Fruit fly (Drosophila melanogaster) whole organism, embryonic: ENCODE results near the gene Usp1.
A peak's percentile ranks its signal among the peaks of the same experiment; 100 is the strongest.

Experiments used
- BtbVII ChIP-seq: fragments of 200-800 bp; sonication (Bioruptor generic); optimal IDR thresholded peaks from 3 replicates; lab custom pipeline; 2017; ENCODE audit warnings: missing biosample characterization, mild to moderate bottlenecking, missing genetic modification characterization
- Bteb2 ChIP-seq: fragments of 200-800 bp; sonication (Bioruptor generic); optimal IDR thresholded peaks from 2 replicates; lab custom pipeline; 2016; ENCODE audit warnings: missing biosample characterization, missing genetic modification characterization
- CG1024 ChIP-seq: fragments of 200-800 bp; sonication (Bioruptor generic); IDR thresholded peaks from 2 replicates; pipeline ENCODE4 v1.3.6; 2022; ENCODE audit warnings: missing biosample characterization, missing genetic modification characterization
- CG10543 ChIP-seq: fragments of 200-800 bp; sonication (Bioruptor generic); optimal IDR thresholded peaks from 3 replicates; lab custom pipeline; 2017; ENCODE audit warnings: missing biosample characterization, mild to moderate bottlenecking, missing genetic modification characterization, moderate library complexity
- CG11696 ChIP-seq: fragments of 200-800 bp; sonication (Bioruptor generic); IDR thresholded peaks from 2 replicates; pipeline ENCODE4 v1.3.6; 2022; ENCODE audit warnings: missing biosample characterization, missing genetic modification characterization
- CG12299 ChIP-seq: fragments of 200-800 bp; sonication (Bioruptor generic); optimal IDR thresholded peaks from 2 replicates; lab custom pipeline; 2018; ENCODE audit warnings: missing biosample characterization, mild to moderate bottlenecking, missing genetic modification characterization
- CG12391 ChIP-seq: fragments of 200-800 bp; sonication (Bioruptor generic); optimal IDR thresholded peaks from 3 replicates; lab custom pipeline; 2018; ENCODE audit warnings: missing biosample characterization, mild to moderate bottlenecking, missing genetic modification characterization, moderate library complexity
- CG13424 ChIP-seq: fragments of 200-800 bp; sonication (Bioruptor generic); optimal IDR thresholded peaks from 2 replicates; lab custom pipeline; 2019; ENCODE audit warnings: missing biosample characterization, mild to moderate bottlenecking, missing genetic modification characterization, moderate library complexity
- CG15011 ChIP-seq: fragments of 200-800 bp; sonication (Bioruptor generic); optimal IDR thresholded peaks from 3 replicates; lab custom pipeline; 2018; ENCODE audit warnings: missing biosample characterization, mild to moderate bottlenecking, missing genetic modification characterization
- CG15073 ChIP-seq: fragments of 200-800 bp; sonication (Bioruptor generic); optimal IDR thresholded peaks from 2 replicates; lab custom pipeline; 2016; ENCODE audit warnings: missing biosample characterization, missing genetic modification characterization
- CG15479 ChIP-seq: fragments of 200-800 bp; sonication (Bioruptor generic); optimal IDR thresholded peaks from 3 replicates; lab custom pipeline; 2019; ENCODE audit warnings: missing biosample characterization, mild to moderate bottlenecking, missing genetic modification characterization, moderate library complexity
- CG16779 ChIP-seq: fragments of 200-800 bp; sonication (Bioruptor generic); IDR thresholded peaks from 2 replicates; pipeline ENCODE4 v1.3.6; 2022; ENCODE audit warnings: missing biosample characterization, missing genetic modification characterization
- CG17802 ChIP-seq: fragments of 200-800 bp; sonication (Bioruptor generic); optimal IDR thresholded peaks from 2 replicates; lab custom pipeline; 2018; ENCODE audit warnings: missing biosample characterization, mild to moderate bottlenecking, missing genetic modification characterization, moderate library complexity
- CG1792 ChIP-seq: fragments of 200-800 bp; sonication (Bioruptor generic); optimal IDR thresholded peaks from 2 replicates; lab custom pipeline; 2016; ENCODE audit warnings: missing biosample characterization, missing genetic modification characterization
- CG3995 ChIP-seq: fragments of 200-800 bp; sonication (Bioruptor generic); optimal IDR thresholded peaks from 3 replicates; lab custom pipeline; 2016; ENCODE audit warnings: missing biosample characterization, missing genetic modification characterization
- CG4424 ChIP-seq: fragments of 200-800 bp; sonication (Bioruptor generic); optimal IDR thresholded peaks from 3 replicates; lab custom pipeline; 2016; ENCODE audit warnings: missing biosample characterization, missing genetic modification characterization
- CG5180 ChIP-seq: fragments of 200-800 bp; sonication (Bioruptor generic); optimal IDR thresholded peaks from 3 replicates; lab custom pipeline; 2017; ENCODE audit warnings: missing biosample characterization, missing genetic modification characterization, mild to moderate bottlenecking, moderate library complexity, missing genetic modification reagents
- CG7271 ChIP-seq: fragments of 200-800 bp; sonication (Bioruptor generic); optimal IDR thresholded peaks from 2 replicates; lab custom pipeline; 2018; ENCODE audit warnings: missing biosample characterization, mild to moderate bottlenecking, missing genetic modification characterization, moderate library complexity
- CG7357 ChIP-seq: fragments of 200-800 bp; sonication (Bioruptor generic); IDR thresholded peaks from 3 replicates; pipeline ENCODE4 v1.3.6; 2022; ENCODE audit warnings: missing biosample characterization, missing genetic modification characterization
- CG7556 ChIP-seq: fragments of 200-800 bp; sonication (Bioruptor generic); optimal IDR thresholded peaks from 2 replicates; lab custom pipeline; 2017; ENCODE audit warnings: missing biosample characterization, mild to moderate bottlenecking, missing genetic modification characterization
- CG9797 ChIP-seq: fragments of 200-800 bp; sonication (Bioruptor generic); optimal IDR thresholded peaks from 3 replicates; lab custom pipeline; 2018; ENCODE audit warnings: missing biosample characterization, mild to moderate bottlenecking, missing genetic modification characterization
- Camta ChIP-seq: fragments of 200-800 bp; sonication (Bioruptor generic); optimal IDR thresholded peaks from 2 replicates; lab custom pipeline; 2016; ENCODE audit warnings: missing biosample characterization, missing genetic modification characterization
- CrebB ChIP-seq: fragments of 200-800 bp; sonication (Bioruptor generic); optimal IDR thresholded peaks from 3 replicates; lab custom pipeline; 2018; ENCODE audit warnings: missing biosample characterization, mild to moderate bottlenecking, missing genetic modification characterization
- D19A ChIP-seq: fragments of 200-800 bp; optimal IDR thresholded peaks from 3 replicates; lab custom pipeline; 2019; ENCODE audit warnings: missing biosample characterization, mild to moderate bottlenecking, missing genetic modification characterization, moderate library complexity
- H15 ChIP-seq: fragments of 200-800 bp; sonication (Bioruptor generic); IDR thresholded peaks from 3 replicates; pipeline ENCODE4 v1.3.6; 2022; ENCODE audit warnings: missing biosample characterization, missing genetic modification characterization
- Hr3 ChIP-seq: fragments of 200-800 bp; sonication (Bioruptor generic); optimal IDR thresholded peaks from 3 replicates; lab custom pipeline; 2016; ENCODE audit warnings: missing biosample characterization, missing genetic modification characterization
- Lpt ChIP-seq: fragments of >200 bp; optimal IDR thresholded peaks from 2 replicates; lab custom pipeline; 2018; ENCODE audit warnings: missing biosample characterization, missing genetic modification characterization
- MESR4 ChIP-seq: fragments of 200-800 bp; sonication (Bioruptor generic); optimal IDR thresholded peaks from 2 replicates; lab custom pipeline; 2018; ENCODE audit warnings: missing biosample characterization, mild to moderate bottlenecking, missing genetic modification characterization, moderate library complexity
- NC2β ChIP-seq: fragments of 200-800 bp; sonication (Bioruptor generic); optimal IDR thresholded peaks from 2 replicates; lab custom pipeline; 2016; ENCODE audit warnings: missing biosample characterization, missing genetic modification characterization
- NK7.1 ChIP-seq: fragments of 200-800 bp; sonication (Bioruptor generic); optimal IDR thresholded peaks from 3 replicates; lab custom pipeline; 2016; ENCODE audit warnings: missing biosample characterization, missing genetic modification characterization
- PHDP ChIP-seq: fragments of 200-800 bp; sonication (Bioruptor generic); optimal IDR thresholded peaks from 3 replicates; lab custom pipeline; 2018; ENCODE audit warnings: missing biosample characterization, mild to moderate bottlenecking, missing genetic modification characterization, moderate library complexity
- Six4 ChIP-seq: fragments of 200-800 bp; sonication (Bioruptor generic); optimal IDR thresholded peaks from 2 replicates; lab custom pipeline; 2016; ENCODE audit warnings: missing biosample characterization, missing genetic modification characterization
- Ssrp ChIP-seq: fragments of 200-800 bp; sonication (Bioruptor generic); optimal IDR thresholded peaks from 2 replicates; lab custom pipeline; 2018; ENCODE audit warnings: missing biosample characterization, mild to moderate bottlenecking, missing genetic modification characterization, moderate library complexity
- bbx ChIP-seq: fragments of 200-800 bp; sonication (Bioruptor generic); IDR thresholded peaks from 2 replicates; pipeline ENCODE4 v1.3.6; 2022; ENCODE audit warnings: missing biosample characterization, missing genetic modification characterization; ENCODE audit not compliant: partially characterized antibody
- corto ChIP-seq: fragments of 200-800 bp; sonication (Bioruptor generic); optimal IDR thresholded peaks from 2 replicates; lab custom pipeline; 2016; ENCODE audit warnings: missing biosample characterization, mild to moderate bottlenecking, missing genetic modification characterization, moderate library complexity
- dan ChIP-seq: fragments of 200-800 bp; sonication (Bioruptor generic); IDR thresholded peaks from 2 replicates; pipeline ENCODE4 v1.3.6; 2022; ENCODE audit warnings: missing biosample characterization, missing genetic modification characterization
- disco-r ChIP-seq: fragments of 200-800 bp; sonication (Bioruptor generic); optimal IDR thresholded peaks from 2 replicates; lab custom pipeline; 2016; ENCODE audit warnings: missing biosample characterization, missing genetic modification characterization
- esg ChIP-seq: fragments of 200-800 bp; sonication (Bioruptor generic); conservative IDR thresholded peaks from 2 replicates; pipeline ENCODE4 v1.3.6; 2022; ENCODE audit warnings: missing biosample characterization, missing genetic modification characterization
- gcm2 ChIP-seq: fragments of 200-800 bp; sonication (Bioruptor generic); optimal IDR thresholded peaks from 2 replicates; lab custom pipeline; 2016; ENCODE audit warnings: missing biosample characterization, missing genetic modification characterization
- hkb ChIP-seq, 2 experiments: fragments of 200-800 bp in 1 of 2; fragments of >200 bp in 1 of 2; sonication (Bioruptor generic) in 1 of 2; IDR thresholded peaks in 1 of 2; optimal IDR thresholded peaks in 1 of 2; 2 replicates each; pipeline versions ENCODE4 v1.3.6 to Lab custom; 2017 to 2022; ENCODE audit warnings: missing biosample characterization in 1 of 2, missing genetic modification characterization in 1 of 2
- kay ChIP-seq: fragments of 200-800 bp; sonication (Bioruptor generic); optimal IDR thresholded peaks from 2 replicates; lab custom pipeline; 2016; ENCODE audit warnings: missing biosample characterization, missing genetic modification characterization
- nmo ChIP-seq: fragments of 200-800 bp; sonication (Bioruptor generic); optimal IDR thresholded peaks from 2 replicates; lab custom pipeline; 2018; ENCODE audit warnings: missing biosample characterization, mild to moderate bottlenecking, missing genetic modification characterization, moderate library complexity
- ro ChIP-seq: fragments of 200-800 bp; sonication (Bioruptor generic); IDR thresholded peaks from 2 replicates; pipeline ENCODE4 v1.3.6; 2022; ENCODE audit warnings: missing biosample characterization, missing genetic modification characterization
- tin ChIP-seq: fragments of 200-800 bp; sonication (Bioruptor generic); optimal IDR thresholded peaks from 3 replicates; lab custom pipeline; 2016; ENCODE audit warnings: missing biosample characterization, missing genetic modification characterization
- tll ChIP-seq, 2 experiments: fragments of 200-800 bp in 1 of 2; fragments of >200 bp in 1 of 2; sonication (Bioruptor generic) in 1 of 2; optimal IDR thresholded peaks; 2 replicates each; lab custom pipeline; 2017 to 2019; ENCODE audit warnings: missing biosample characterization in 2 of 2, missing genetic modification characterization in 2 of 2, mild to moderate bottlenecking in 1 of 2, moderate library complexity in 1 of 2
- toy ChIP-seq: fragments of 200-800 bp; sonication (Bioruptor generic); IDR thresholded peaks from 2 replicates; pipeline ENCODE4 v1.3.6; 2022; ENCODE audit warnings: missing biosample characterization, missing genetic modification characterization
- usp ChIP-seq: fragments of >200 bp; optimal IDR thresholded peaks from 2 replicates; lab custom pipeline; 2017; ENCODE audit warnings: missing biosample characterization, missing genetic modification characterization
- zen ChIP-seq: fragments of 200-800 bp; sonication (Bioruptor generic); optimal IDR thresholded peaks from 3 replicates; lab custom pipeline; 2018; ENCODE audit warnings: missing biosample characterization, mild to moderate bottlenecking, missing genetic modification characterization, moderate library complexity

The Usp1 gene

dm6 chr3R:29204612-29205480 lies 24.1 kb upstream of the Usp1 start (continued):
- TF ChIP-seq PHDP (tag; lab: Kevin White, UChicago), result peak; percentile 73
- TF ChIP-seq CG15011, result peak; percentile 10
- no peak for TF ChIP-seq usp (GFP tag; lab: Kevin White, UChicago)
- no peak for TF ChIP-seq MESR4
- peak; percentile 59 for TF ChIP-seq CG12299 (tag; lab: Kevin White, UChicago)
- TF ChIP-seq CG5180 (GFP tag; lab: Kevin White, UChicago), result peak; percentile 65
- peak; percentile 84 for TF ChIP-seq nmo (GFP tag; lab: Kevin White, UChicago)
- peak; percentile 60 for TF ChIP-seq zen
- TF ChIP-seq BtbVII, result peak; percentile 11
- peak; percentile 64; the same call in 2 of the 3 replicates for TF ChIP-seq CG7357 (GFP tag; lab: Robert Waterston, UW)
- no peak for TF ChIP-seq CG9797 (GFP tag; lab: Kevin White, UChicago)
- peak; percentile 73 for TF ChIP-seq esg (GFP tag; lab: Robert Waterston, UW)
- peak; percentile 34 for TF ChIP-seq disco-r
- peak; percentile 52 for TF ChIP-seq Bteb2 (GFP tag; lab: Kevin White, UChicago)
- TF ChIP-seq ro (GFP tag; lab: Robert Waterston, UW), result peak; percentile 59
- TF ChIP-seq H15 (GFP tag; lab: Robert Waterston, UW), result peak; percentile 70
- TF ChIP-seq CG11696 (GFP tag; lab: Robert Waterston, UW), result peak; percentile 69
- TF ChIP-seq Camta (GFP tag; lab: Kevin White, UChicago), result peak; percentile 69
- peak; percentile 84 for TF ChIP-seq CG4424
- TF ChIP-seq CG13424 (tag; lab: Kevin White, UChicago), result peak; percentile 86
- TF ChIP-seq hkb (optimal IDR thresholded peaks at IDR 0.05; lab: Kevin White, UChicago), result no peak
- peak; percentile 78 for TF ChIP-seq hkb (GFP tag; IDR thresholded peaks at IDR 0.05; lab: Robert Waterston, UW)
- TF ChIP-seq CG1792 (GFP tag; lab: Kevin White, UChicago), result peak; percentile 45
- peak; percentile 71 for TF ChIP-seq D19A (tag; lab: Kevin White, UChicago)
- TF ChIP-seq Lpt, result no peak
- peak; percentile 80 for TF ChIP-seq Six4 (GFP tag; lab: Kevin White, UChicago)
- peak; percentile 47; the same call in 1 of the 2 replicates for TF ChIP-seq dan
- peak; percentile 56 for TF ChIP-seq Hr3 (GFP tag; lab: Kevin White, UChicago)
- TF ChIP-seq Ssrp, result peak; percentile 84
- no peak for TF ChIP-seq CG7271
- TF ChIP-seq CG17802 (tag; lab: Kevin White, UChicago), result peak; percentile 47
- TF ChIP-seq CG16779, result 0 out of 2 replicates have a peak, but pooled peaks have one; percentile 46
- no peak for TF ChIP-seq bbx
- no peak for TF ChIP-seq corto
- peak; percentile 17 for TF ChIP-seq CG15073
- peak; percentile 33 for TF ChIP-seq gcm2 (GFP tag; lab: Kevin White, UChicago)
- TF ChIP-seq CG12391 (tag; lab: Kevin White, UChicago), result peak; percentile 77
- peak; percentile 68 for TF ChIP-seq NC2β
- TF ChIP-seq tll (GFP tag; optimal IDR thresholded peaks at IDR 0.05; lab: Kevin White, UChicago), result no peak
- TF ChIP-seq CG10543 (GFP tag; lab: Kevin White, UChicago), result no peak
- TF ChIP-seq tin (GFP tag; lab: Kevin White, UChicago), result peak; percentile 80
- TF ChIP-seq kay, result peak; percentile 52
- peak; percentile 57; the same call in 1 of the 2 replicates for TF ChIP-seq CG1024
- peak; percentile 38 for TF ChIP-seq CrebB (tag; lab: Kevin White, UChicago)
- no peak for TF ChIP-seq CG15479 (GFP tag; lab: Kevin White, UChicago)
- no peak for TF ChIP-seq toy
- no peak for TF ChIP-seq NK7.1 (GFP tag; lab: Kevin White, UChicago)
- TF ChIP-seq CG3995 (GFP tag; lab: Kevin White, UChicago), result no peak
- TF ChIP-seq CG7556 (GFP tag; lab: Kevin White, UChicago), result peak; percentile 72
